Fruit fly (Drosophila melanogaster) whole organism, prepupa: ENCODE data around the gene CG13074.
A peak's percentile ranks its signal among the peaks of the same experiment; 100 is the strongest.

Source experiments
- Blimp-1 ChIP-seq: fragments of 200-800 bp; sonication (Bioruptor generic); optimal IDR thresholded peaks from 3 replicates; lab custom pipeline; 2017; ENCODE audit warnings: missing biosample characterization, missing genetic modification characterization, mild to moderate bottlenecking, moderate library complexity, missing genetic modification reagents
- CG10631 ChIP-seq: fragments of 200-800 bp; sonication (Bioruptor generic); optimal IDR thresholded peaks from 2 replicates; lab custom pipeline; 2016; ENCODE audit warnings: missing biosample characterization, missing genetic modification characterization
- CG10669 ChIP-seq: fragments of 200-800 bp; sonication (Bioruptor generic); optimal IDR thresholded peaks from 3 replicates; lab custom pipeline; 2018; ENCODE audit warnings: missing biosample characterization, mild to moderate bottlenecking, missing genetic modification characterization, moderate library complexity
- CG11294 ChIP-seq: fragments of 200-800 bp; sonication (Bioruptor generic); IDR thresholded peaks from 2 replicates; pipeline ENCODE4 v1.3.6; 2022; ENCODE audit warnings: missing biosample characterization, missing genetic modification characterization
- CG11762 ChIP-seq: fragments of 200-800 bp; sonication (Bioruptor generic); optimal IDR thresholded peaks from 3 replicates; lab custom pipeline; 2016; ENCODE audit warnings: missing biosample characterization, missing genetic modification characterization; ENCODE audit not compliant: insufficient read depth
- CG11902 ChIP-seq: fragments of 200-800 bp; sonication (Bioruptor generic); optimal IDR thresholded peaks from 3 replicates; lab custom pipeline; 2016; ENCODE audit warnings: missing biosample characterization, missing genetic modification characterization
- CG15336 ChIP-seq: fragments of 200-800 bp; sonication (Bioruptor generic); IDR thresholded peaks from 2 replicates; pipeline ENCODE4 v1.3.6; 2022; ENCODE audit warnings: missing biosample characterization, missing genetic modification characterization
- CG1621 ChIP-seq: fragments of 200-800 bp; sonication (Bioruptor generic); optimal IDR thresholded peaks from 3 replicates; lab custom pipeline; 2018; ENCODE audit warnings: missing biosample characterization, mild to moderate bottlenecking, missing genetic modification characterization
- CG3032 ChIP-seq: fragments of 200-800 bp; optimal IDR thresholded peaks from 2 replicates; lab custom pipeline; 2019; ENCODE audit warnings: missing biosample characterization, mild to moderate bottlenecking, missing genetic modification characterization, moderate library complexity
- CG31627 ChIP-seq: fragments of 200-800 bp; sonication (Bioruptor generic); optimal IDR thresholded peaks from 3 replicates; lab custom pipeline; 2016; ENCODE audit warnings: missing biosample characterization, missing genetic modification characterization
- CG32006 ChIP-seq: fragments of 200-800 bp; sonication (Bioruptor generic); optimal IDR thresholded peaks from 3 replicates; lab custom pipeline; 2017; ENCODE audit warnings: missing biosample characterization, mild to moderate bottlenecking, missing genetic modification characterization
- CG34406 ChIP-seq: fragments of 200-800 bp; sonication (Bioruptor generic); optimal IDR thresholded peaks from 3 replicates; lab custom pipeline; 2016; ENCODE audit warnings: missing biosample characterization, missing genetic modification characterization
- CG3919 ChIP-seq: fragments of 200-800 bp; sonication (Bioruptor generic); optimal IDR thresholded peaks from 3 replicates; lab custom pipeline; 2016; ENCODE audit warnings: missing biosample characterization, missing genetic modification characterization
- CG4318 ChIP-seq: fragments of 200-800 bp; sonication (Bioruptor generic); optimal IDR thresholded peaks from 3 replicates; lab custom pipeline; 2017; ENCODE audit warnings: missing biosample characterization, mild to moderate bottlenecking, missing genetic modification characterization
- CG6163 ChIP-seq: fragments of 200-800 bp; sonication (Bioruptor generic); IDR thresholded peaks from 3 replicates; pipeline ENCODE4 v1.3.6; 2022; ENCODE audit warnings: missing biosample characterization, missing genetic modification characterization
- CG6276 ChIP-seq: fragments of 200-800 bp; sonication (Bioruptor generic); optimal IDR thresholded peaks from 2 replicates; lab custom pipeline; 2017; ENCODE audit warnings: missing biosample characterization, mild to moderate bottlenecking, missing genetic modification characterization
- CG6792 ChIP-seq: fragments of 200-800 bp; sonication (Bioruptor generic); optimal IDR thresholded peaks from 3 replicates; lab custom pipeline; 2016; ENCODE audit warnings: missing biosample characterization, missing genetic modification characterization
- CG6808 ChIP-seq: fragments of 200-800 bp; sonication (Bioruptor generic); optimal IDR thresholded peaks from 3 replicates; lab custom pipeline; 2017; ENCODE audit warnings: missing biosample characterization, missing genetic modification characterization, mild to moderate bottlenecking, moderate library complexity, missing genetic modification reagents
- CG8119 ChIP-seq: fragments of 200-800 bp; sonication (Bioruptor generic); IDR thresholded peaks from 3 replicates; pipeline ENCODE4 v1.3.6; 2022; ENCODE audit warnings: missing biosample characterization, missing genetic modification characterization
- CG8319 ChIP-seq: fragments of 200-800 bp; sonication (Bioruptor generic); optimal IDR thresholded peaks from 3 replicates; lab custom pipeline; 2016; ENCODE audit warnings: missing biosample characterization, missing genetic modification characterization
- CG8632 ChIP-seq: fragments of 200-800 bp; sonication (Bioruptor generic); optimal IDR thresholded peaks from 3 replicates; lab custom pipeline; 2016; ENCODE audit warnings: missing biosample characterization, missing genetic modification characterization
- CG9139 ChIP-seq: fragments of 200-800 bp; sonication (Bioruptor generic); optimal IDR thresholded peaks from 3 replicates; lab custom pipeline; 2017; ENCODE audit warnings: missing biosample characterization, mild to moderate bottlenecking, missing genetic modification characterization
- Eip75B ChIP-seq: fragments of 200-800 bp; sonication (Bioruptor generic); optimal IDR thresholded peaks from 3 replicates; lab custom pipeline; 2016; ENCODE audit warnings: missing biosample characterization, missing genetic modification characterization
- Eip78C ChIP-seq: fragments of 200-800 bp; sonication (Bioruptor generic); peaks from one replicate; lab custom pipeline; 2016; ENCODE audit warnings: missing biosample characterization, missing genetic modification characterization
- Eip93F ChIP-seq: fragments of 200-800 bp; sonication (Bioruptor generic); optimal IDR thresholded peaks from 2 replicates; lab custom pipeline; 2016; ENCODE audit warnings: missing biosample characterization, mild to moderate bottlenecking, missing genetic modification characterization
- Ets21C ChIP-seq: fragments of 200-800 bp; sonication (Bioruptor generic); optimal IDR thresholded peaks from 3 replicates; lab custom pipeline; 2016; ENCODE audit warnings: missing biosample characterization, missing genetic modification characterization
- Ets96B ChIP-seq: fragments of 200-800 bp; optimal IDR thresholded peaks from 2 replicates; lab custom pipeline; 2019; ENCODE audit warnings: missing biosample characterization, mild to moderate bottlenecking, missing genetic modification characterization, moderate library complexity
- Gug ChIP-seq: fragments of 200-800 bp; sonication (Bioruptor generic); IDR thresholded peaks from 2 replicates; pipeline ENCODE4 v1.3.6; 2022; ENCODE audit warnings: missing biosample characterization, missing genetic modification characterization
- Hr39 ChIP-seq: fragments of 200-800 bp; sonication (Bioruptor generic); optimal IDR thresholded peaks from 2 replicates; lab custom pipeline; 2016; ENCODE audit warnings: missing biosample characterization, missing genetic modification characterization
- Hr4 ChIP-seq: fragments of 200-800 bp; sonication (Bioruptor generic); optimal IDR thresholded peaks from 3 replicates; lab custom pipeline; 2016; ENCODE audit warnings: missing biosample characterization, missing genetic modification characterization
- Lpt ChIP-seq: fragments of 200-800 bp; sonication (Bioruptor generic); optimal IDR thresholded peaks from 3 replicates; lab custom pipeline; 2016; ENCODE audit warnings: missing biosample characterization, missing genetic modification characterization
- Met ChIP-seq: fragments of 200-800 bp; sonication (Bioruptor generic); optimal IDR thresholded peaks from 3 replicates; lab custom pipeline; 2016; ENCODE audit warnings: missing biosample characterization, missing genetic modification characterization
- OdsH ChIP-seq: fragments of 200-800 bp; sonication (Bioruptor generic); optimal IDR thresholded peaks from 3 replicates; lab custom pipeline; 2016; ENCODE audit warnings: missing biosample characterization, missing genetic modification characterization
- Smox ChIP-seq: fragments of 200-800 bp; sonication (Bioruptor generic); optimal IDR thresholded peaks from 3 replicates; lab custom pipeline; 2016; ENCODE audit warnings: missing biosample characterization, missing genetic modification characterization
- Sox102F ChIP-seq: fragments of 200-800 bp; sonication (Bioruptor generic); optimal IDR thresholded peaks from 2 replicates; lab custom pipeline; 2016; ENCODE audit warnings: missing biosample characterization, mild to moderate bottlenecking, missing genetic modification characterization
- Sox14 ChIP-seq: fragments of 200-800 bp; sonication (Bioruptor generic); optimal IDR thresholded peaks from 3 replicates; lab custom pipeline; 2016; ENCODE audit warnings: missing biosample characterization, missing genetic modification characterization
- Sox15 ChIP-seq: fragments of 200-800 bp; sonication (Bioruptor generic); optimal IDR thresholded peaks from 3 replicates; lab custom pipeline; 2016; ENCODE audit warnings: missing biosample characterization, missing genetic modification characterization
- achi ChIP-seq: fragments of 200-800 bp; sonication (Bioruptor generic); optimal IDR thresholded peaks from 3 replicates; lab custom pipeline; 2016; ENCODE audit warnings: missing biosample characterization, missing genetic modification characterization
- acj6 ChIP-seq: fragments of 200-800 bp; sonication (Bioruptor generic); optimal IDR thresholded peaks from 3 replicates; lab custom pipeline; 2016; ENCODE audit warnings: missing biosample characterization, missing genetic modification characterization
- cyc ChIP-seq: fragments of 200-800 bp; sonication (Bioruptor generic); optimal IDR thresholded peaks from 3 replicates; lab custom pipeline; 2016; ENCODE audit warnings: missing biosample characterization, missing genetic modification characterization
- dsx ChIP-seq: fragments of 200-800 bp; optimal IDR thresholded peaks from 3 replicates; lab custom pipeline; 2019; ENCODE audit warnings: missing biosample characterization, mild to moderate bottlenecking, missing genetic modification characterization, moderate library complexity; ENCODE audit not compliant: poor library complexity, severe bottlenecking
- eg ChIP-seq: fragments of 200-800 bp; sonication (Bioruptor generic); IDR thresholded peaks from 3 replicates; pipeline ENCODE4 v1.3.6; 2022; ENCODE audit warnings: missing biosample characterization, missing genetic modification characterization
- fkh ChIP-seq: fragments of 200-800 bp; sonication (Bioruptor generic); optimal IDR thresholded peaks from 3 replicates; lab custom pipeline; 2017; ENCODE audit warnings: missing biosample characterization, mild to moderate bottlenecking, missing genetic modification characterization, moderate library complexity
- lz ChIP-seq: fragments of 200-800 bp; sonication (Bioruptor generic); optimal IDR thresholded peaks from 3 replicates; lab custom pipeline; 2016; ENCODE audit warnings: missing biosample characterization, missing genetic modification characterization
- net ChIP-seq: fragments of 200-800 bp; sonication (Bioruptor generic); optimal IDR thresholded peaks from 3 replicates; lab custom pipeline; 2016; ENCODE audit warnings: missing biosample characterization, missing genetic modification characterization
- pdm3 ChIP-seq: fragments of 200-800 bp; sonication (Bioruptor generic); optimal IDR thresholded peaks from 3 replicates; lab custom pipeline; 2016; ENCODE audit warnings: missing biosample characterization, missing genetic modification characterization
- salr ChIP-seq, 2 experiments: fragments of 200-800 bp; sonication (Bioruptor generic); optimal IDR thresholded peaks; 3 replicates each; lab custom pipeline; 2016 to 2018; ENCODE audit warnings: missing biosample characterization in 2 of 2, missing genetic modification characterization in 2 of 2, mild to moderate bottlenecking in 1 of 2
- spab ChIP-seq: fragments of 200-800 bp; sonication (Bioruptor generic); optimal IDR thresholded peaks from 2 replicates; lab custom pipeline; 2017; ENCODE audit warnings: missing biosample characterization, mild to moderate bottlenecking, missing genetic modification characterization, missing genetic modification reagents
- ss ChIP-seq, 2 experiments: fragments of 200-800 bp; sonication (Bioruptor generic); optimal IDR thresholded peaks; 2 replicates in 1 of 2; 3 replicates in 1 of 2; lab custom pipeline; 2017 to 2018; ENCODE audit warnings: mild to moderate bottlenecking in 2 of 2, missing biosample characterization in 2 of 2, missing genetic modification characterization in 2 of 2, moderate library complexity in 1 of 2
- svp ChIP-seq: fragments of 200-800 bp; sonication (Bioruptor generic); peaks from one replicate; lab custom pipeline; 2016; ENCODE audit warnings: missing biosample characterization, missing genetic modification characterization
- vri ChIP-seq: fragments of 200-800 bp; sonication (Bioruptor generic); optimal IDR thresholded peaks from 3 replicates; lab custom pipeline; 2016; ENCODE audit warnings: missing biosample characterization, mild to moderate bottlenecking, missing genetic modification characterization

CG13074 gene

DNA sequence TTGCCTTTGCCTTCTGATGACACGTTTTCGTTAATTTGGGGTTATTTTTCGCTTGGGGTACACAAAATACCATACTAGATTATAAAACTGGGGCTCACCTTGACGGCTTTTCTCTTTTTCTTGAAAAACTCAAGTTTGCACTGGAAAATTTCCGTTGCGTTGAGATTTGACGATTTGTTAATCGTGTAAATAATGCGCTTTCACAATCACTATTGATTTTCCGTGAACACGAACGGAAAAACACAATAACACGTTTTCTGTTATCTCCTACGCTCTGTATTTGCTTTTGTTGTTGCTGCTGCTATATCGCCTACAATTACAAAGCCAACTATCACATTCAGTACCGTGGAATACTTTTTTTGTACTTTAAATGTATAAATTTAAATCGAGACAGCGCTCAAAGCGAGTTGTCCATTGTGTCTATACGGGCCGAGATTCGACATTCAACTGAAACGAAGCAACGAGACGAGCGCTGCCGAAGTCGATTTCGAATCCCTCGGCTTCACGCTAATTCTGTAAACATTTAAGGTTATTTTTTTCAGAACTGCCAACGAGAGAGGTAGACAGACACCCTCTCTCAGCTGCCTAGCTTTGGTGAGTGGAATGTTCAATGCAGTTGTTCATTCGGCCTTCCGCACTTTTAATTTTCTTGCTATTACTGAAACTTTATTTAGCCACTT lies 50.8 kb downstream of the CG13074 start:
- TF ChIP-seq Met (GFP tag; lab: Kevin White, UChicago): peak; percentile 48
- peak; percentile 30 for TF ChIP-seq CG1621 (tag; lab: Kevin White, UChicago)
- TF ChIP-seq CG31627 (GFP tag; lab: Kevin White, UChicago): no peak
- no peak for TF ChIP-seq cyc
- no peak for TF ChIP-seq Ets96B (tag; lab: Kevin White, UChicago)
- TF ChIP-seq ss (GFP tag; optimal IDR thresholded peaks at IDR 0.05; lab: Kevin White, UChicago): peak in 1 of 2 experiments; percentile 45
- no peak for TF ChIP-seq acj6 (GFP tag; lab: Kevin White, UChicago)
- TF ChIP-seq CG6163: peak; percentile 60; the same call in 2 of the 3 replicates
- TF ChIP-seq CG11294: no peak
- TF ChIP-seq Sox14 (GFP tag; lab: Kevin White, UChicago): peak; percentile 13
- TF ChIP-seq Gug: no peak
- TF ChIP-seq Sox102F (GFP tag; lab: Kevin White, UChicago): peak; percentile 32
- TF ChIP-seq fkh (GFP tag; lab: Kevin White, UChicago): peak; percentile 93
- no peak for TF ChIP-seq OdsH (GFP tag; lab: Kevin White, UChicago)
- TF ChIP-seq CG10631 (GFP tag; lab: Kevin White, UChicago): no peak
- peak; percentile 23 for TF ChIP-seq CG8319 (GFP tag; lab: Kevin White, UChicago)
- peak; percentile 32 for TF ChIP-seq Eip93F
- TF ChIP-seq CG3919: peak; percentile 34
- TF ChIP-seq salr (GFP tag; optimal IDR thresholded peaks at IDR 0.05; lab: Kevin White, UChicago): no peak
- no peak for TF ChIP-seq CG6276
- no peak for TF ChIP-seq achi (GFP tag; lab: Kevin White, UChicago)
- no peak for TF ChIP-seq Hr4 (GFP tag; lab: Kevin White, UChicago)
- TF ChIP-seq CG8632 (GFP tag; lab: Kevin White, UChicago): no peak
- peak; percentile 73 for TF ChIP-seq dsx (GFP tag; lab: Kevin White, UChicago)
- TF ChIP-seq vri (GFP tag; lab: Kevin White, UChicago): peak; percentile 58
- no peak for TF ChIP-seq Lpt
- peak; percentile 24 for TF ChIP-seq net (GFP tag; lab: Kevin White, UChicago)
- peak; percentile 67 for TF ChIP-seq svp (GFP tag; lab: Kevin White, UChicago)
- peak; percentile 47; the same call in 1 of the 2 replicates for TF ChIP-seq CG15336
- TF ChIP-seq Hr39 (GFP tag; lab: Kevin White, UChicago): no peak
- TF ChIP-seq eg (GFP tag; lab: Robert Waterston, UW): peak; percentile 63; the same call in 1 of the 3 replicates
- TF ChIP-seq Ets21C (GFP tag; lab: Kevin White, UChicago): no peak
- TF ChIP-seq pdm3 (GFP tag; lab: Kevin White, UChicago): no peak
- no peak for TF ChIP-seq CG11902 (GFP tag; lab: Kevin White, UChicago)
- TF ChIP-seq lz (GFP tag; lab: Kevin White, UChicago): no peak
- TF ChIP-seq CG6808 (GFP tag; lab: Kevin White, UChicago): no peak
- TF ChIP-seq CG4318: no peak
- TF ChIP-seq spab (GFP tag; lab: Kevin White, UChicago): no peak
- TF ChIP-seq CG34406 (GFP tag; lab: Kevin White, UChicago): no peak
- no peak for TF ChIP-seq Smox (GFP tag; lab: Kevin White, UChicago)
- no peak for TF ChIP-seq CG6792 (GFP tag; lab: Kevin White, UChicago)
- no peak for TF ChIP-seq CG3032 (tag; lab: Kevin White, UChicago)
- peak; percentile 70 for TF ChIP-seq CG9139 (GFP tag; lab: Kevin White, UChicago)
- TF ChIP-seq Blimp-1 (GFP tag; lab: Kevin White, UChicago): no peak
- no peak for TF ChIP-seq CG11762
- TF ChIP-seq CG32006 (GFP tag; lab: Kevin White, UChicago): no peak
- no peak for TF ChIP-seq Sox15 (GFP tag; lab: Kevin White, UChicago)
- no peak for TF ChIP-seq CG10669 (GFP tag; lab: Kevin White, UChicago)
- TF ChIP-seq Eip78C: peak; percentile 57
- TF ChIP-seq Eip75B (GFP tag; lab: Kevin White, UChicago): no peak
- TF ChIP-seq CG8119 (GFP tag; lab: Robert Waterston, UW): no peak
